Fruit fly (Drosophila melanogaster) whole organism, adult: Measurements from ENCODE around the gene Lmx1a.

Experiments
- CG11617 ChIP-seq: fragments of 200-800 bp; sonication (Bioruptor generic); optimal IDR thresholded peaks from 2 replicates; lab custom pipeline; 2017; ENCODE audit warnings: mild to moderate bottlenecking, missing biosample characterization, missing genetic modification reagents, missing genetic modification characterization
- CG12768 ChIP-seq: fragments of 200-800 bp; sonication (Bioruptor generic); optimal IDR thresholded peaks from 2 replicates; lab custom pipeline; 2017; ENCODE audit warnings: missing biosample characterization, missing genetic modification characterization, mild to moderate bottlenecking, moderate library complexity, missing genetic modification reagents
- CG14711 ChIP-seq: fragments of 200-800 bp; sonication (Bioruptor generic); optimal IDR thresholded peaks from 2 replicates; lab custom pipeline; 2018; ENCODE audit warnings: missing biosample characterization, mild to moderate bottlenecking, missing genetic modification characterization, moderate library complexity
- CG1620 ChIP-seq: fragments of 200-800 bp; sonication (Bioruptor generic); optimal IDR thresholded peaks from 2 replicates; lab custom pipeline; 2016; ENCODE audit warnings: missing biosample characterization, missing genetic modification characterization
- CG33017 ChIP-seq: fragments of 200-800 bp; sonication (Bioruptor generic); optimal IDR thresholded peaks from 2 replicates; lab custom pipeline; 2018; ENCODE audit warnings: missing biosample characterization, mild to moderate bottlenecking, missing genetic modification characterization, moderate library complexity
- CG5204 ChIP-seq: fragments of 200-800 bp; sonication (Bioruptor generic); optimal IDR thresholded peaks from 2 replicates; lab custom pipeline; 2016; ENCODE audit warnings: missing biosample characterization, missing genetic modification characterization
- CG7045 ChIP-seq: fragments of 200-800 bp; sonication (Bioruptor generic); optimal IDR thresholded peaks from 2 replicates; lab custom pipeline; 2017; ENCODE audit warnings: missing biosample characterization, mild to moderate bottlenecking, missing genetic modification characterization
- CG7101 ChIP-seq: fragments of 200-800 bp; sonication (Bioruptor generic); optimal IDR thresholded peaks from 2 replicates; lab custom pipeline; 2018; ENCODE audit warnings: missing biosample characterization, mild to moderate bottlenecking, missing genetic modification characterization, moderate library complexity
- Clk ChIP-seq: fragments of 200-800 bp; sonication (Bioruptor generic); optimal IDR thresholded peaks from 2 replicates; lab custom pipeline; 2017; ENCODE audit warnings: missing biosample characterization, missing genetic modification characterization
- Crg-1 ChIP-seq: fragments of 200-800 bp; sonication (Bioruptor generic); optimal IDR thresholded peaks from 2 replicates; lab custom pipeline; 2016; ENCODE audit warnings: missing biosample characterization, missing genetic modification characterization
- Hr96 ChIP-seq: fragments of 200-800 bp; sonication (Bioruptor generic); optimal IDR thresholded peaks from 2 replicates; lab custom pipeline; 2016; ENCODE audit warnings: missing biosample characterization, missing genetic modification characterization
- Mnt ChIP-seq: fragments of 200-800 bp; sonication (Bioruptor generic); optimal IDR thresholded peaks from 2 replicates; lab custom pipeline; 2016; ENCODE audit warnings: missing biosample characterization, mild to moderate bottlenecking, missing genetic modification characterization
- bab1 ChIP-seq: fragments of 200-800 bp; sonication (Bioruptor generic); optimal IDR thresholded peaks from 3 replicates; lab custom pipeline; 2019; ENCODE audit warnings: missing biosample characterization, mild to moderate bottlenecking, missing genetic modification characterization, moderate library complexity
- cic ChIP-seq: fragments of 200-800 bp; sonication (Bioruptor generic); optimal IDR thresholded peaks from 2 replicates; lab custom pipeline; 2017; ENCODE audit warnings: missing biosample characterization, mild to moderate bottlenecking, missing genetic modification characterization, moderate library complexity
- cnc ChIP-seq, 2 experiments: fragments of >200 bp; optimal IDR thresholded peaks; 2 replicates each; lab custom pipeline; 2017
- kay ChIP-seq: fragments of 200-800 bp; sonication (Bioruptor generic); peaks from one replicate; lab custom pipeline; 2016; ENCODE audit warnings: missing biosample characterization, missing genetic modification characterization, borderline replicate concordance
- ovo ChIP-seq: fragments of 200-800 bp; sonication (Bioruptor generic); optimal IDR thresholded peaks from 2 replicates; lab custom pipeline; 2016; ENCODE audit warnings: missing biosample characterization, missing genetic modification characterization
- pad ChIP-seq: fragments of 200-800 bp; sonication (Bioruptor generic); optimal IDR thresholded peaks from 3 replicates; lab custom pipeline; 2017; ENCODE audit warnings: missing biosample characterization, missing genetic modification characterization, mild to moderate bottlenecking, moderate library complexity, missing genetic modification reagents
- tj ChIP-seq: fragments of 200-800 bp; sonication (Bioruptor generic); optimal IDR thresholded peaks from 3 replicates; lab custom pipeline; 2017; ENCODE audit warnings: missing biosample characterization, mild to moderate bottlenecking, missing genetic modification characterization, moderate library complexity
- toe ChIP-seq: fragments of 200-800 bp; sonication (Bioruptor generic); optimal IDR thresholded peaks from 2 replicates; lab custom pipeline; 2016; ENCODE audit warnings: missing biosample characterization, missing genetic modification characterization

Gene Lmx1a

dm6 chr3L:12310505-12310904 is 18.5 kb upstream of the Lmx1a start, which contains the start of gene CG44355:
CG44355 (plus strand) TSS chr3L:12310805.
- no peak for TF ChIP-seq CG14711 (tag; lab: Kevin White, UChicago)
- TF ChIP-seq CG11617, result no peak
- TF ChIP-seq CG7101 (tag; lab: Kevin White, UChicago), result no peak
- TF ChIP-seq CG7045 (GFP tag; lab: Kevin White, UChicago), result no peak

- TF ChIP-seq Clk (GFP tag; lab: Kevin White, UChicago) (no peak), Hr96 (GFP tag; lab: Kevin White, UChicago) (no peak), bab1 (no peak), CG7101 (tag; lab: Kevin White, UChicago) (no peak), toe (GFP tag; lab: Kevin White, UChicago) (no peak), Crg-1 (GFP tag; lab: Kevin White, UChicago) (no peak), CG1620 (GFP tag; lab: Kevin White, UChicago) (no peak), ovo (GFP tag; lab: Kevin White, UChicago) (no peak), CG12768 (GFP tag; lab: Kevin White, UChicago) (no peak), kay (GFP tag; lab: Kevin White, UChicago) (no peak), CG5204 (GFP tag; lab: Kevin White, UChicago) (no peak), tj (GFP tag; lab: Kevin White, UChicago) (no peak), CG11617 (no peak), CG14711 (tag; lab: Kevin White, UChicago) (no peak), CG33017 (tag; lab: Kevin White, UChicago) (no peak), Mnt (GFP tag; lab: Kevin White, UChicago) (no peak), cic (GFP tag; lab: Kevin White, UChicago) (no peak), CG7045 (GFP tag; lab: Kevin White, UChicago) (no peak), pad (no peak), cnc (optimal IDR thresholded peaks at IDR 0.05; lab: Kevin White, UChicago) (no peak)
Measured at dm6 chr3L:12313280-12313679, 15.8 kb upstream of the Lmx1a start.

- TF ChIP-seq CG33017 (tag; lab: Kevin White, UChicago) (no peak), Mnt (GFP tag; lab: Kevin White, UChicago) (no peak), ovo (GFP tag; lab: Kevin White, UChicago) (no peak), CG11617 (no peak), CG1620 (GFP tag; lab: Kevin White, UChicago) (no peak), Hr96 (GFP tag; lab: Kevin White, UChicago) (no peak), CG7101 (tag; lab: Kevin White, UChicago) (no peak), pad (no peak), bab1 (no peak), CG5204 (GFP tag; lab: Kevin White, UChicago) (no peak), CG12768 (GFP tag; lab: Kevin White, UChicago) (no peak), toe (GFP tag; lab: Kevin White, UChicago) (no peak), Crg-1 (GFP tag; lab: Kevin White, UChicago) (no peak), cic (GFP tag; lab: Kevin White, UChicago) (no peak), CG7045 (GFP tag; lab: Kevin White, UChicago) (no peak), cnc (optimal IDR thresholded peaks at IDR 0.05; lab: Kevin White, UChicago) (no peak), kay (GFP tag; lab: Kevin White, UChicago) (no peak), CG14711 (tag; lab: Kevin White, UChicago) (no peak), Clk (GFP tag; lab: Kevin White, UChicago) (no peak), tj (GFP tag; lab: Kevin White, UChicago) (no peak)
Measured at dm6 chr3L:12319782-12320181, 9.2 kb upstream of the Lmx1a start.

dm6 chr3L:12329549-12329948 is 517 bp downstream of the Lmx1a start:
- TF ChIP-seq bab1 (no peak), pad (no peak), Clk (GFP tag; lab: Kevin White, UChicago) (no peak)

dm6 chr3L:12336339-12336738 is 7.3 kb downstream of the Lmx1a start, which contains the start of gene CG10418:
CG10418 (plus strand) TSS chr3L:12336676.
- TF ChIP-seq CG14711 (tag; lab: Kevin White, UChicago) (peak; percentile 25), toe (GFP tag; lab: Kevin White, UChicago) (peak; percentile 47), ovo (GFP tag; lab: Kevin White, UChicago) (no peak), kay (GFP tag; lab: Kevin White, UChicago) (peak; percentile 35), CG5204 (GFP tag; lab: Kevin White, UChicago) (peak; percentile 18), CG1620 (GFP tag; lab: Kevin White, UChicago) (peak; percentile 12), bab1 (peak; percentile 6), CG7101 (tag; lab: Kevin White, UChicago) (no peak)

dm6 chr3L:12350307-12350706 is 21.3 kb downstream of the Lmx1a start:
- TF ChIP-seq Mnt (GFP tag; lab: Kevin White, UChicago) (no peak), pad (no peak), kay (GFP tag; lab: Kevin White, UChicago) (no peak), CG1620 (GFP tag; lab: Kevin White, UChicago) (no peak), cic (GFP tag; lab: Kevin White, UChicago) (no peak), Hr96 (GFP tag; lab: Kevin White, UChicago) (no peak), CG5204 (GFP tag; lab: Kevin White, UChicago) (no peak), CG33017 (tag; lab: Kevin White, UChicago) (no peak)

dm6 chr3L:12351440-12351839 is 22.4 kb downstream of the Lmx1a start, which contains the start of gene CrzR:
CrzR (minus strand) TSS chr3L:12351544.
- no peak for TF ChIP-seq toe (GFP tag; lab: Kevin White, UChicago)
- TF ChIP-seq CG33017 (tag; lab: Kevin White, UChicago), result no peak
- no peak for TF ChIP-seq Clk (GFP tag; lab: Kevin White, UChicago)
- TF ChIP-seq bab1, result no peak
- no peak for TF ChIP-seq pad
- no peak for TF ChIP-seq Hr96 (GFP tag; lab: Kevin White, UChicago)
- no peak for TF ChIP-seq Crg-1 (GFP tag; lab: Kevin White, UChicago)
- TF ChIP-seq tj (GFP tag; lab: Kevin White, UChicago), result no peak
- TF ChIP-seq CG12768 (GFP tag; lab: Kevin White, UChicago), result no peak
- TF ChIP-seq CG1620 (GFP tag; lab: Kevin White, UChicago), result no peak
- no peak for TF ChIP-seq CG7045 (GFP tag; lab: Kevin White, UChicago)
